Fruit fly (Drosophila melanogaster) Kc167 (cell line): ENCODE data around the gene Rab30.

Experiments used
- Myc ChIP-seq: fragments of >200 bp; optimal IDR thresholded peaks from 2 replicates; lab custom pipeline; 2017; ENCODE audit warnings: missing external identifiers
- Sin3A ChIP-seq: fragments of >200 bp; optimal IDR thresholded peaks from 2 replicates; lab custom pipeline; 2018; ENCODE audit warnings: missing external identifiers
- h ChIP-seq: fragments of >200 bp; optimal IDR thresholded peaks from 3 replicates; lab custom pipeline; 2018; ENCODE audit warnings: missing external identifiers
- insv ChIP-seq: fragments of >200 bp; optimal IDR thresholded peaks from 3 replicates; lab custom pipeline; 2018; ENCODE audit warnings: missing external identifiers
- psq ChIP-seq: fragments of >200 bp; optimal IDR thresholded peaks from 2 replicates; lab custom pipeline; 2017; ENCODE audit warnings: missing external identifiers

DNA sequence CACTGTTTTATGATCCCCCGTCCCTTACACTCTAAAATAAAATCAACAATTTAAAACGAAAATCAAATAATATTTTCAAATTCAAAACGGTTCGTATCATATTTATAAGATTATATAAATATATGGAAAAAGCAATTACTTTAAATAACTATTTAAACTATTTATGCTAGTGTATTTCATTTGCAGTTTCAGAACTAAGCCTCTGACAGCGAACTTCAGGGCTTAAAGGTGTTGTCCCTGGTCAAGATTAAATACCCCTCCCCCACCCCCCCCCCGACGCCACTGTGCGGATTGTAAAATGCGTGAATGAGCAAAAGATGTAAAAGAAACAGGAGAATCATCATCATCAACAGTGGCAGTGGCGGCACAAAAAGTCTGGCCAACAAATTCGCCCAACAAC lies 44.4 kb upstream of the Rab30 start:
- TF ChIP-seq h: no peak
- TF ChIP-seq Sin3A: no peak
- TF ChIP-seq psq (lab: Kevin White, UChicago): no peak
- no peak for TF ChIP-seq Myc (lab: Kevin White, UChicago)
- TF ChIP-seq insv (lab: Kevin White, UChicago): no peak
